Worm (Caenorhabditis elegans): ENCODE measurements around the gene R10E4.1.

The R10E4.1 gene

ce11 chrIII:4276277-4276676 lies 6.7 kb downstream of the R10E4.1 start:
- TF ChIP-seq Y56A3A.18 (GFP tag; IDR thresholded peaks at IDR 0.05) (no peak), C06A6.2 (GFP tag; conservative IDR thresholded peaks at IDR 0.05) (no peak), Y79H2A.3 (GFP tag; conservative IDR thresholded peaks at IDR 0.05) (no peak), egrh-3 (GFP tag; IDR thresholded peaks at IDR 0.05) (peak; percentile 39; the same call in 1 of the 2 replicates), dpl-1 (GFP tag; optimal IDR thresholded peaks at IDR 0.05) (no peak), egl-44 (GFP tag; IDR thresholded peaks at IDR 0.05) (no peak), hmg-20 (GFP tag; IDR thresholded peaks at IDR 0.05) (no peak), zfh-2 (GFP tag; conservative IDR thresholded peaks at IDR 0.05) (0 out of 2 replicates have a peak, but pooled peaks have one; percentile 28), Y95B8A.8 (GFP tag; IDR thresholded peaks at IDR 0.05) (no peak), F57C9.4 (tag; optimal IDR thresholded peaks at IDR 0.05) (no peak), hlh-12 (tag; optimal IDR thresholded peaks at IDR 0.05) (no peak)

ce11 chrIII:4277762-4278161 lies 8.2 kb downstream of the R10E4.1 start:
- no peak for TF ChIP-seq athp-1 (tag; optimal IDR thresholded peaks at IDR 0.05)
- no peak for TF ChIP-seq F22D6.2 (tag; optimal IDR thresholded peaks at IDR 0.05)
- TF ChIP-seq hlh-12 (tag; optimal IDR thresholded peaks at IDR 0.05): no peak
- no peak for TF ChIP-seq rec-8 (tag; optimal IDR thresholded peaks at IDR 0.05)
- no peak for TF ChIP-seq die-1 (tag; optimal IDR thresholded peaks at IDR 0.05)
- no peak for TF ChIP-seq cebp-2 (GFP tag; IDR thresholded peaks at IDR 0.05)
- TF ChIP-seq lin-54 (GFP tag; optimal IDR thresholded peaks at IDR 0.05): no peak
- no peak for TF ChIP-seq tlf-1 (GFP tag; optimal IDR thresholded peaks at IDR 0.05)
- TF ChIP-seq sptf-2 (GFP tag; optimal IDR thresholded peaks at IDR 0.05): no peak
- no peak for TF ChIP-seq F57A8.1 (GFP tag; optimal IDR thresholded peaks at IDR 0.05)
- TF ChIP-seq ceh-58 (GFP tag; IDR thresholded peaks at IDR 0.05): no peak
- no peak for TF ChIP-seq nhr-80 (tag; optimal IDR thresholded peaks at IDR 0.05)
- no peak for TF ChIP-seq gei-17 (GFP tag; optimal IDR thresholded peaks at IDR 0.05)
- TF ChIP-seq mxl-1 (tag; optimal IDR thresholded peaks at IDR 0.05): no peak
- no peak for TF ChIP-seq rpc-1 (optimal IDR thresholded peaks at IDR 0.05)
- no peak for TF ChIP-seq rpc-1 (tag; optimal IDR thresholded peaks at IDR 0.05)

- TF ChIP-seq lin-35 (GFP tag; optimal IDR thresholded peaks at IDR 0.05): no peak
- TF ChIP-seq F33H1.4 (GFP tag; IDR thresholded peaks at IDR 0.05): no peak
- TF ChIP-seq sptf-2 (GFP tag; optimal IDR thresholded peaks at IDR 0.05): no peak
- no peak for TF ChIP-seq ztf-25 (GFP tag; IDR thresholded peaks at IDR 0.05)
- no peak for TF ChIP-seq tlf-1 (GFP tag; optimal IDR thresholded peaks at IDR 0.05)
- no peak for TF ChIP-seq egl-18 (GFP tag; IDR thresholded peaks at IDR 0.05)
- no peak for TF ChIP-seq dpl-1 (GFP tag; optimal IDR thresholded peaks at IDR 0.05)
- no peak for TF ChIP-seq lin-54 (GFP tag; optimal IDR thresholded peaks at IDR 0.05)
- TF ChIP-seq ztf-6 (GFP tag; IDR thresholded peaks at IDR 0.05): no peak
- TF ChIP-seq chd-7 (tag; optimal IDR thresholded peaks at IDR 0.05): no peak
- no peak for TF ChIP-seq ztf-26 (tag; optimal IDR thresholded peaks at IDR 0.05)
- no peak for TF ChIP-seq mxl-1 (tag; optimal IDR thresholded peaks at IDR 0.05)
- TF ChIP-seq ceh-58 (GFP tag; IDR thresholded peaks at IDR 0.05): no peak
- no peak for TF ChIP-seq aptf-2 (GFP tag; conservative IDR thresholded peaks at IDR 0.05)
- no peak for TF ChIP-seq cebp-2 (GFP tag; IDR thresholded peaks at IDR 0.05)
Observed at ce11 chrIII:4278203-4278602, 8.7 kb downstream of the R10E4.1 start.

All from whole organism, young adult.